Worm (Caenorhabditis elegans): ENCODE data around the gene Y39G8B.1.

DNA sequence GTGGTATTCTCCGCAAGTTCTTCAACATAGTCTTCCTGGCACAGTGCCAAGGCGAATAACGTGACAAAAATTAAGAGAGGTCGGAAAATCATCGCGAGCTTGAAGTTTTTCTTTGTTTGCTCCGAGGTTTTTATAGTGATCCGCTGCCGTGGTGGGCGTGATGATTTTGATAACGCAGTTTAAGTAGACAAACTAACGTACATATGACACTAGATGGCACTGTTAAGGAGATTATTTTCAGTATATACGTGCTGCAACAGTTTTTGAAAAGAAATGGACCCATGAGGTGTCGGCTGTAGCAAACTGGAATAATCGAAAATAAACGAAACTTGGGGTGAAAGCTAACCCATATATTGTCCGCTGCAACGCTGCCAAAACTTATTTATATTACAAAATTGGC lies 28.6 kb upstream of the Y39G8B.1 start, which contains the start of gene F01D5.5:
- no peak for TF ChIP-seq lsy-2 (tag; optimal IDR thresholded peaks at IDR 0.05)
- no peak for TF ChIP-seq Y105C5A.15 (GFP tag; IDR thresholded peaks at IDR 0.05)
- no peak for TF ChIP-seq unc-39 (tag; optimal IDR thresholded peaks at IDR 0.05)
- TF ChIP-seq nhr-102 (tag; optimal IDR thresholded peaks at IDR 0.05): no peak
- no peak for TF ChIP-seq dve-1 (tag; optimal IDR thresholded peaks at IDR 0.05; ENCODE audit: insufficient read depth)
- no peak for TF ChIP-seq ceh-62 (tag; optimal IDR thresholded peaks at IDR 0.05)

Measured in whole organism, L4 larva.